Fruit fly (Drosophila melanogaster) whole organism, embryonic: ENCODE results near the gene SMC6.

Experiments used
- CG10209 ChIP-seq: fragments of 200-800 bp; sonication (Bioruptor generic); optimal IDR thresholded peaks from 3 replicates; lab custom pipeline; 2017; ENCODE audit warnings: missing biosample characterization, mild to moderate bottlenecking, missing genetic modification characterization, missing genetic modification reagents
- CG10543 ChIP-seq: fragments of 200-800 bp; sonication (Bioruptor generic); optimal IDR thresholded peaks from 3 replicates; lab custom pipeline; 2017; ENCODE audit warnings: missing biosample characterization, mild to moderate bottlenecking, missing genetic modification characterization, moderate library complexity
- CG14441 ChIP-seq: fragments of 200-800 bp; sonication (Bioruptor generic); IDR thresholded peaks from 2 replicates; pipeline ENCODE4 v1.3.6; 2022; ENCODE audit warnings: missing biosample characterization, missing genetic modification characterization
- CG14710 ChIP-seq: fragments of 200-800 bp; sonication (Bioruptor generic); optimal IDR thresholded peaks from 3 replicates; lab custom pipeline; 2019; ENCODE audit warnings: missing biosample characterization, mild to moderate bottlenecking, missing genetic modification characterization, moderate library complexity
- CG1529 ChIP-seq: fragments of 200-800 bp; sonication (Bioruptor generic); optimal IDR thresholded peaks from 3 replicates; lab custom pipeline; 2018; ENCODE audit warnings: missing biosample characterization, missing genetic modification characterization
- CG1602 ChIP-seq: fragments of 200-800 bp; sonication (Bioruptor generic); optimal IDR thresholded peaks from 3 replicates; lab custom pipeline; 2016; ENCODE audit warnings: missing biosample characterization, missing genetic modification characterization
- CG17829 ChIP-seq: fragments of 200-800 bp; optimal IDR thresholded peaks from 2 replicates; lab custom pipeline; 2019; ENCODE audit warnings: missing biosample characterization, mild to moderate bottlenecking, missing genetic modification characterization, moderate library complexity
- CG4854 ChIP-seq: fragments of 200-800 bp; sonication (Bioruptor generic); optimal IDR thresholded peaks from 2 replicates; lab custom pipeline; 2016; ENCODE audit warnings: missing biosample characterization, missing genetic modification characterization, inconsistent platforms
- CG6254 ChIP-seq: fragments of 200-800 bp; sonication (Bioruptor generic); optimal IDR thresholded peaks from 3 replicates; lab custom pipeline; 2017; ENCODE audit warnings: mild to moderate bottlenecking, missing biosample characterization, missing genetic modification reagents, missing genetic modification characterization
- CG8388 ChIP-seq: fragments of 200-800 bp; sonication (Bioruptor generic); optimal IDR thresholded peaks from 2 replicates; lab custom pipeline; 2019; ENCODE audit warnings: missing biosample characterization, mild to moderate bottlenecking, missing genetic modification characterization, moderate library complexity
- Dll ChIP-seq: fragments of 200-800 bp; sonication (Bioruptor generic); IDR thresholded peaks from 4 replicates; pipeline ENCODE4 v1.3.6; 2022; ENCODE audit warnings: missing biosample characterization, missing genetic modification characterization; ENCODE audit not compliant: partially characterized antibody
- Drgx ChIP-seq: fragments of 200-800 bp; sonication (Bioruptor generic); IDR thresholded peaks from 2 replicates; pipeline ENCODE4 v1.3.6; 2022; ENCODE audit warnings: missing biosample characterization, missing genetic modification characterization
- Elba2 ChIP-seq: fragments of 200-800 bp; sonication (Bioruptor generic); optimal IDR thresholded peaks from 3 replicates; lab custom pipeline; 2016; ENCODE audit warnings: missing biosample characterization, missing genetic modification characterization
- Ets97D ChIP-seq: fragments of 200-800 bp; sonication (Bioruptor generic); optimal IDR thresholded peaks from 3 replicates; lab custom pipeline; 2016; ENCODE audit warnings: missing biosample characterization, missing genetic modification characterization
- Fer3 ChIP-seq: fragments of 200-800 bp; sonication (Bioruptor generic); optimal IDR thresholded peaks from 2 replicates; lab custom pipeline; 2018; ENCODE audit warnings: missing biosample characterization, mild to moderate bottlenecking, missing genetic modification characterization, moderate library complexity
- H15 ChIP-seq: fragments of 200-800 bp; sonication (Bioruptor generic); IDR thresholded peaks from 3 replicates; pipeline ENCODE4 v1.3.6; 2022; ENCODE audit warnings: missing biosample characterization, missing genetic modification characterization
- Jarid2 ChIP-seq: fragments of 200-800 bp; sonication (Bioruptor generic); optimal IDR thresholded peaks from 3 replicates; lab custom pipeline; 2017; ENCODE audit warnings: mild to moderate bottlenecking, missing biosample characterization, missing genetic modification reagents, missing genetic modification characterization
- Med ChIP-seq: fragments of 200-800 bp; sonication (Bioruptor generic); peaks from one replicate; lab custom pipeline; 2016; ENCODE audit warnings: missing biosample characterization, missing genetic modification characterization, mild to moderate bottlenecking, inconsistent platforms, moderate library complexity
- Rx ChIP-seq: fragments of 200-800 bp; sonication (Bioruptor generic); IDR thresholded peaks from 2 replicates; pipeline ENCODE4 v1.3.6; 2022; ENCODE audit warnings: missing biosample characterization, missing genetic modification characterization
- Spps ChIP-seq: fragments of 200-800 bp; sonication (Bioruptor generic); optimal IDR thresholded peaks from 2 replicates; lab custom pipeline; 2018; ENCODE audit warnings: missing biosample characterization, mild to moderate bottlenecking, missing genetic modification characterization
- Ssrp ChIP-seq: fragments of 200-800 bp; sonication (Bioruptor generic); optimal IDR thresholded peaks from 2 replicates; lab custom pipeline; 2018; ENCODE audit warnings: missing biosample characterization, mild to moderate bottlenecking, missing genetic modification characterization, moderate library complexity
- ase ChIP-seq: fragments of 200-800 bp; sonication (Bioruptor generic); IDR thresholded peaks from 3 replicates; pipeline ENCODE4 v1.3.6; 2022; ENCODE audit warnings: missing biosample characterization, missing genetic modification characterization
- bab2 ChIP-seq: fragments of 200-800 bp; sonication (Bioruptor generic); optimal IDR thresholded peaks from 2 replicates; lab custom pipeline; 2016; ENCODE audit warnings: missing biosample characterization, missing genetic modification characterization
- bcd ChIP-seq: fragments of 200-800 bp; sonication (Bioruptor generic); optimal IDR thresholded peaks from 2 replicates; lab custom pipeline; 2017; ENCODE audit warnings: missing biosample characterization, mild to moderate bottlenecking, missing genetic modification characterization
- dmrt99B ChIP-seq: fragments of 200-800 bp; sonication (Bioruptor generic); optimal IDR thresholded peaks from 2 replicates; lab custom pipeline; 2018; ENCODE audit warnings: missing biosample characterization, mild to moderate bottlenecking, missing genetic modification characterization, moderate library complexity
- dysf ChIP-seq: fragments of 200-800 bp; sonication (Bioruptor generic); IDR thresholded peaks from 3 replicates; pipeline ENCODE4 v1.3.6; 2022; ENCODE audit warnings: missing biosample characterization, missing genetic modification characterization
- ewg ChIP-seq: fragments of 200-800 bp; sonication (Bioruptor generic); optimal IDR thresholded peaks from 3 replicates; lab custom pipeline; 2017; ENCODE audit warnings: mild to moderate bottlenecking, missing biosample characterization, missing genetic modification reagents, missing genetic modification characterization
- gfzf ChIP-seq: fragments of 200-800 bp; sonication (Bioruptor generic); optimal IDR thresholded peaks from 2 replicates; lab custom pipeline; 2016; ENCODE audit warnings: missing biosample characterization, mild to moderate bottlenecking, missing genetic modification characterization, moderate library complexity
- ind ChIP-seq: fragments of 200-800 bp; sonication (Bioruptor generic); optimal IDR thresholded peaks from 3 replicates; lab custom pipeline; 2016; ENCODE audit warnings: missing biosample characterization, missing genetic modification characterization
- lab ChIP-seq: fragments of 200-800 bp; sonication (Bioruptor generic); optimal IDR thresholded peaks from 3 replicates; lab custom pipeline; 2017; ENCODE audit warnings: missing biosample characterization, missing genetic modification characterization, mild to moderate bottlenecking, moderate library complexity, missing genetic modification reagents
- lmd ChIP-seq: fragments of 200-800 bp; sonication (Bioruptor generic); IDR thresholded peaks from 2 replicates; pipeline ENCODE4 v1.3.6; 2022; ENCODE audit warnings: missing biosample characterization, missing genetic modification characterization
- lola ChIP-seq, 3 experiments: fragments of >200 bp in 2 of 3; fragments of 200-800 bp in 1 of 3; sonication (Bioruptor generic) in 1 of 3; optimal IDR thresholded peaks; 2 replicates each; lab custom pipeline; 2017 to 2019; ENCODE audit warnings: missing biosample characterization in 3 of 3, missing genetic modification characterization in 3 of 3, mild to moderate bottlenecking in 1 of 3, moderate library complexity in 1 of 3
- mam ChIP-seq: fragments of 200-800 bp; sonication (Bioruptor generic); optimal IDR thresholded peaks from 3 replicates; lab custom pipeline; 2016; ENCODE audit warnings: missing biosample characterization, missing genetic modification characterization
- nmo ChIP-seq: fragments of 200-800 bp; sonication (Bioruptor generic); optimal IDR thresholded peaks from 2 replicates; lab custom pipeline; 2018; ENCODE audit warnings: missing biosample characterization, mild to moderate bottlenecking, missing genetic modification characterization, moderate library complexity
- org-1 ChIP-seq: fragments of 200-800 bp; sonication (Bioruptor generic); optimal IDR thresholded peaks from 2 replicates; lab custom pipeline; 2017; ENCODE audit warnings: missing biosample characterization, missing genetic modification characterization
- phol ChIP-seq: fragments of 200-800 bp; sonication (Bioruptor generic); optimal IDR thresholded peaks from 3 replicates; lab custom pipeline; 2018; ENCODE audit warnings: missing biosample characterization, mild to moderate bottlenecking, missing genetic modification characterization, moderate library complexity
- pnt ChIP-seq: fragments of 200-800 bp; sonication (Bioruptor generic); optimal IDR thresholded peaks from 3 replicates; lab custom pipeline; 2016; ENCODE audit warnings: missing biosample characterization, missing genetic modification characterization
- sna ChIP-seq: fragments of 200-800 bp; sonication (Bioruptor generic); IDR thresholded peaks from 2 replicates; pipeline ENCODE4 v1.3.6; 2022; ENCODE audit warnings: missing biosample characterization, missing genetic modification characterization; ENCODE audit not compliant: partially characterized antibody
- stwl ChIP-seq: fragments of 200-800 bp; sonication (Bioruptor generic); optimal IDR thresholded peaks from 3 replicates; lab custom pipeline; 2018; ENCODE audit warnings: missing biosample characterization, mild to moderate bottlenecking, missing genetic modification characterization, moderate library complexity
- tgo ChIP-seq: fragments of 200-800 bp; sonication (Bioruptor generic); IDR thresholded peaks from 3 replicates; pipeline ENCODE4 v1.3.6; 2022; ENCODE audit warnings: missing biosample characterization, missing genetic modification characterization
- unpg ChIP-seq: fragments of 200-800 bp; sonication (Bioruptor generic); optimal IDR thresholded peaks from 3 replicates; lab custom pipeline; 2018; ENCODE audit warnings: missing biosample characterization, mild to moderate bottlenecking, missing genetic modification characterization, moderate library complexity
- wor ChIP-seq: fragments of 200-800 bp; sonication (Bioruptor generic); IDR thresholded peaks from 2 replicates; pipeline ENCODE4 v1.3.6; 2022; ENCODE audit warnings: missing biosample characterization, missing genetic modification characterization
- zen2 ChIP-seq: fragments of 200-800 bp; sonication (Bioruptor generic); IDR thresholded peaks from 3 replicates; pipeline ENCODE4 v1.3.6; 2022; ENCODE audit warnings: missing biosample characterization, missing genetic modification characterization; ENCODE audit not compliant: partially characterized antibody

Gene SMC6

dm6 chr3R:24142971-24143370 lies 50.3 kb downstream of the SMC6 start (continued):
- no peak for TF ChIP-seq wor (GFP tag; lab: Robert Waterston, UW)
- TF ChIP-seq H15 = 0 out of 3 replicates have a peak, but pooled peaks have one; percentile 41
- TF ChIP-seq dmrt99B = peak; percentile 65
- TF ChIP-seq Med (GFP tag; lab: Kevin White, UChicago) = peak; percentile 71
- peak; percentile 20 for TF ChIP-seq CG14710 (tag; lab: Kevin White, UChicago)
- TF ChIP-seq phol = peak; percentile 40
- TF ChIP-seq tgo = peak; percentile 46; the same call in 2 of the 3 replicates
- no peak for TF ChIP-seq org-1 (GFP tag; lab: Kevin White, UChicago)
- no peak for TF ChIP-seq CG6254
- TF ChIP-seq CG1529 (GFP tag; lab: Kevin White, UChicago) = no peak
- TF ChIP-seq ase (GFP tag; lab: Robert Waterston, UW) = 0 out of 3 replicates have a peak, but pooled peaks have one; percentile 14
- TF ChIP-seq CG17829 (tag; lab: Kevin White, UChicago) = peak; percentile 22
- TF ChIP-seq bab2 (GFP tag; lab: Kevin White, UChicago) = peak; percentile 8
- TF ChIP-seq Fer3 (tag; lab: Kevin White, UChicago) = no peak
- no peak for TF ChIP-seq stwl (tag; lab: Kevin White, UChicago)
- 0 out of 2 replicates have a peak, but pooled peaks have one; percentile 29 for TF ChIP-seq Rx (GFP tag; lab: Robert Waterston, UW)
- peak; percentile 23 for TF ChIP-seq ind (GFP tag; lab: Kevin White, UChicago)
- TF ChIP-seq Drgx (GFP tag; lab: Robert Waterston, UW) = peak; percentile 80
- no peak for TF ChIP-seq Dll (GFP tag; lab: Robert Waterston, UW)
- TF ChIP-seq CG8388 (GFP tag; lab: Kevin White, UChicago) = peak; percentile 12
- TF ChIP-seq nmo (GFP tag; lab: Kevin White, UChicago) = peak; percentile 40
- TF ChIP-seq Elba2 = no peak
- TF ChIP-seq CG4854 = no peak
- TF ChIP-seq ewg (GFP tag; lab: Kevin White, UChicago) = peak; percentile 15
- TF ChIP-seq dysf = peak; percentile 40; the same call in 2 of the 3 replicates
- peak; percentile 10 for TF ChIP-seq mam (GFP tag; lab: Kevin White, UChicago)
- TF ChIP-seq bcd = peak; percentile 26
- TF ChIP-seq Ssrp (tag; lab: Kevin White, UChicago) = peak; percentile 7
- TF ChIP-seq sna = no peak
- TF ChIP-seq lola (GFP tag; optimal IDR thresholded peaks at IDR 0.05; lab: Kevin White, UChicago) = peak in 1 of 3 experiments; percentile 3
- TF ChIP-seq Spps (tag; lab: Kevin White, UChicago) = no peak
- no peak for TF ChIP-seq CG10543
- no peak for TF ChIP-seq gfzf (GFP tag; lab: Kevin White, UChicago)
- TF ChIP-seq lab (GFP tag; lab: Kevin White, UChicago) = peak; percentile 24
- peak; percentile 33; the same call in 1 of the 2 replicates for TF ChIP-seq lmd (GFP tag; lab: Robert Waterston, UW)
- TF ChIP-seq unpg (GFP tag; lab: Kevin White, UChicago) = peak; percentile 16
- peak; percentile 23 for TF ChIP-seq pnt (GFP tag; lab: Kevin White, UChicago)
- no peak for TF ChIP-seq Jarid2 (GFP tag; lab: Kevin White, UChicago)
- TF ChIP-seq Ets97D (GFP tag; lab: Kevin White, UChicago) = no peak
- peak; percentile 38; the same call in 1 of the 2 replicates for TF ChIP-seq CG14441
- TF ChIP-seq CG10209 (GFP tag; lab: Kevin White, UChicago) = no peak
- no peak for TF ChIP-seq zen2 (GFP tag; lab: Robert Waterston, UW)
- peak; percentile 3 for TF ChIP-seq CG1602 (GFP tag; lab: Kevin White, UChicago)
